Worm (Caenorhabditis elegans) whole organism, young adult: Measurements from ENCODE around the gene R11D1.7.

Experiments used
- F39B2.1 ChIP-seq: fragments of 200-800 bp; sonication (Bioruptor generic); IDR thresholded peaks from 2 replicates; pipeline ENCODE4 v1.3.6; 2022; ENCODE audit warnings: missing genetic modification reagents, missing genetic modification characterization, missing compliant biosample characterization
- Y67H2A.10 ChIP-seq: fragments of 200-800 bp; sonication (Bioruptor generic); conservative IDR thresholded peaks from 2 replicates; pipeline ENCODE4 v1.3.6; 2022; ENCODE audit warnings: missing genetic modification reagents, missing genetic modification characterization, missing compliant biosample characterization
- ceh-58 ChIP-seq: fragments of 200-800 bp; sonication (Bioruptor generic); IDR thresholded peaks from 2 replicates; pipeline ENCODE4 v1.3.6; 2022; ENCODE audit warnings: missing genetic modification characterization, missing compliant biosample characterization
- dpl-1 ChIP-seq: fragments of 150-350 bp; optimal IDR thresholded peaks from 2 replicates; lab custom pipeline; 2014; ENCODE audit warnings: missing biosample characterization, missing genetic modification reagents, missing genetic modification characterization
- efl-1 ChIP-seq: fragments of 150-350 bp; optimal IDR thresholded peaks from 2 replicates; lab custom pipeline; 2014; ENCODE audit warnings: missing biosample characterization, missing genetic modification reagents, missing genetic modification characterization
- egl-44 ChIP-seq: fragments of 200-800 bp; sonication (Bioruptor generic); IDR thresholded peaks from 2 replicates; pipeline ENCODE4 v1.3.6; 2022; ENCODE audit warnings: missing genetic modification reagents, missing genetic modification characterization, missing compliant biosample characterization
- egrh-3 ChIP-seq: fragments of 200-800 bp; sonication (Bioruptor generic); IDR thresholded peaks from 2 replicates; pipeline ENCODE4 v1.3.6; 2022; ENCODE audit warnings: missing genetic modification reagents, missing genetic modification characterization, missing compliant biosample characterization
- lin-54 ChIP-seq: fragments of 200-800 bp; sonication (Bioruptor generic); optimal IDR thresholded peaks from 2 replicates; lab custom pipeline; 2018; ENCODE audit warnings: mild to moderate bottlenecking, missing genetic modification characterization, missing compliant biosample characterization
- lsl-1 ChIP-seq: fragments of 200-800 bp; sonication (Bioruptor generic); optimal IDR thresholded peaks from 2 replicates; lab custom pipeline; 2018; ENCODE audit warnings: mild to moderate bottlenecking, missing genetic modification characterization, moderate library complexity, missing compliant biosample characterization
- snpc-1.1 ChIP-seq: sonication (generic microtip); optimal IDR thresholded peaks from 2 replicates; lab custom pipeline; 2017; ENCODE audit warnings: missing genetic modification characterization, mild to moderate bottlenecking, missing compliant biosample characterization, antibody characterized with exemption, moderate library complexity, missing genotype, missing genetic modification reagents; ENCODE audit not compliant: insufficient read depth
- snpc-3.4 ChIP-seq: sonication (generic microtip); optimal IDR thresholded peaks from 2 replicates; lab custom pipeline; 2017; ENCODE audit warnings: missing genetic modification characterization, mild to moderate bottlenecking, missing compliant biosample characterization, antibody characterized with exemption, moderate library complexity, missing genotype, missing genetic modification reagents
- xnd-1 ChIP-seq: sonication (generic microtip); optimal IDR thresholded peaks from 2 replicates; lab custom pipeline; 2016; ENCODE audit warnings: missing genotype, missing genetic modification reagents, missing genetic modification characterization, missing compliant biosample characterization
- ztf-6 ChIP-seq: fragments of 200-800 bp; sonication (Bioruptor generic); IDR thresholded peaks from 2 replicates; pipeline ENCODE4 v1.3.6; 2022; ENCODE audit warnings: missing genetic modification reagents, missing genetic modification characterization, missing compliant biosample characterization

R11D1.7 gene

DNA sequence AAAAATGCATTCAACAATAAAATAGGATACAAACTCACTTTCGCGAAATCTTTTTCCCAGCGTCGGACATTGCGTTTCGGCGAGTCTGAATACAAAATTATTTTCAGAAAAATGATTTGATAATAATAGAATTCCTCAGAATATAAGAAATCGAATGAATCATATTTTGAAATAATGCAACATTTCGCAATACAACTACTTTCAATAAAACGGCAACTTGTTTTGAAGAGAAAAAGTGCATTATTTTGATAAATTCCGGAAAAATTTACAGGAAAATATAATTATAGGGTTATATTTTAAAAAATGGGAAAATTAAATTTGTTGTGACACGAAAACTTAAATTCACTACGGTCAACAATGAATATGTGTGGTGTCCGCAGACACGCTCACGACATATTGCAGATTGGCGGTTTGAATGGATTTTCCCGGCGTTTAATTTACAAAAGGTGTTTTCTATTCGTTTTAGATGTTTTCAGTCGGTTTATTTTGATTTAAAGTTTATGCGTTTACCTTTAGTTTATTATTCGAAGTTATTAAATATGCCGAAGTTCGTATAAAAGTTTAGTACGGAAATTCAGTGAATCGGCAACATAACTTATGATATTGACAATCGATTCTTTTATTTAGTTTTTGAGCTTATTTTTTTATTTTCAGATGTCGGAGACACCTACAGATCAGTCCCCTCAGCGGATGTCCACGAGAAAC is 43.6 kb downstream of the R11D1.7 start, which contains the start of the genes abcf-1 and scc-3 (continued):
- peak; percentile 42 for TF ChIP-seq snpc-3.4 (tag; lab: Kevin White, UChicago)
- no peak for TF ChIP-seq ceh-58 (GFP tag; lab: Robert Waterston, UW)
- peak; percentile 39 for TF ChIP-seq snpc-1.1
- peak; percentile 51 for TF ChIP-seq dpl-1 (GFP tag; lab: Kevin White, UChicago)
- peak; percentile 10 for TF ChIP-seq xnd-1
- TF ChIP-seq efl-1 (GFP tag; lab: Kevin White, UChicago) = peak; percentile 91
- no peak for TF ChIP-seq egl-44 (GFP tag; lab: Robert Waterston, UW)
- TF ChIP-seq F39B2.1 (GFP tag; lab: Robert Waterston, UW) = no peak
- peak; percentile 77 for TF ChIP-seq lsl-1 (GFP tag; lab: Kevin White, UChicago)

DNA sequence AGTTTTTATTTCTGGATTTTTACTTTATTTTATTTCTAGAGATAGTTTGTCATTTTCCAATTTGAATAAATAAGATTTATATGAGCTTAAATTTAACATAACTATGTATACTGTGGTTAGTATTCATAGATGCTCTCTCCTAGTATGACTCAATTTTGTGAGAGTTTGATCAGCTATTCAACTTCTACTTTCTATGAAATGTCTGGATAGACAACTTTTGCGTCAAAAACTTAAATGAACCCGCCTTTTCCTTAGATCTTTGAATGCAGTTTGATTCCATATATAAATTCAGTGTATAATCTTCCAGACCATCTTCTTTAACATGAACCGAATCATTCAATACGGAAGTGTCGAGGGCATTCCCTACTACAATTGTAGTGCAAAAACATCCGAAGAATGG is 49.1 kb downstream of the R11D1.7 start, which contains the start of gene srt-43:
TSS of gene srt-43 (plus strand) at position 301 of the 400 bp plus-strand sequence.
- TF ChIP-seq ztf-6 (no peak), Y67H2A.10 (GFP tag; lab: Robert Waterston, UW) (no peak), lin-54 (no peak), egrh-3 (no peak)
